Worm (Caenorhabditis elegans) whole organism, L2 larva: ENCODE results near the gene smf-1.

ENCODE experiments used
- ZK546.5 ChIP-seq: sonication (generic microtip); optimal IDR thresholded peaks from 2 replicates; lab custom pipeline; 2017; ENCODE audit warnings: missing biosample characterization, missing genetic modification characterization
- fos-1 ChIP-seq: fragments of 150-350 bp; optimal IDR thresholded peaks from 2 replicates; lab custom pipeline; 2014; ENCODE audit warnings: missing biosample characterization, missing genetic modification characterization

ce11 chrX:6693331-6693730 lies 29.5 kb downstream of the smf-1 start, which contains the start of gene F38B6.3:
- TF ChIP-seq ZK546.5 (tag; lab: Kevin White, UChicago) (no peak), fos-1 (tag; lab: Kevin White, UChicago) (no peak)
